Fruit fly (Drosophila melanogaster) whole organism, embryonic: ENCODE data around the gene Clbn.

Experiments
- Aef1 ChIP-seq: fragments of 200-800 bp; sonication (Bioruptor generic); IDR thresholded peaks from 3 replicates; pipeline ENCODE4 v1.3.6; 2022; ENCODE audit warnings: missing biosample characterization, missing genetic modification characterization
- Awh ChIP-seq: fragments of 200-800 bp; sonication (Bioruptor generic); IDR thresholded peaks from 2 replicates; pipeline ENCODE4, ENCODE4 v1.3.6; 2022; ENCODE audit warnings: missing biosample characterization, missing genetic modification characterization
- CG10321 ChIP-seq: fragments of 200-800 bp; sonication (Bioruptor generic); IDR thresholded peaks from 2 replicates; pipeline ENCODE4 v1.3.6; 2022; ENCODE audit warnings: missing biosample characterization, missing genetic modification characterization
- CG11695 ChIP-seq: fragments of 200-800 bp; sonication (Bioruptor generic); IDR thresholded peaks from 3 replicates; pipeline ENCODE4 v1.3.6; 2022; ENCODE audit warnings: missing biosample characterization, missing genetic modification characterization
- CG1832 ChIP-seq: fragments of 200-800 bp; sonication (Bioruptor generic); optimal IDR thresholded peaks from 2 replicates; lab custom pipeline; 2017; ENCODE audit warnings: missing biosample characterization, mild to moderate bottlenecking, missing genetic modification characterization, inconsistent platforms
- CG2199 ChIP-seq: fragments of 200-800 bp; sonication (Bioruptor generic); IDR thresholded peaks from 3 replicates; pipeline ENCODE4 v1.3.6; 2022; ENCODE audit warnings: missing biosample characterization, missing genetic modification characterization
- CG34224 ChIP-seq: fragments of 200-800 bp; sonication (Bioruptor generic); IDR thresholded peaks from 3 replicates; pipeline ENCODE4 v1.3.6; 2022; ENCODE audit warnings: missing biosample characterization, missing genetic modification characterization; ENCODE audit not compliant: partially characterized antibody
- CoRest ChIP-seq: fragments of 200-800 bp; sonication (Bioruptor generic); optimal IDR thresholded peaks from 3 replicates; lab custom pipeline; 2018; ENCODE audit warnings: missing biosample characterization, mild to moderate bottlenecking, missing genetic modification characterization, moderate library complexity
- D ChIP-seq, 2 experiments: fragments of 200-800 bp in 1 of 2; fragments of >200 bp in 1 of 2; sonication (Bioruptor generic) in 1 of 2; optimal IDR thresholded peaks; 2 replicates in 1 of 2; 3 replicates in 1 of 2; lab custom pipeline; 2017; ENCODE audit warnings: mild to moderate bottlenecking in 1 of 2, missing biosample characterization in 1 of 2, missing genetic modification characterization in 1 of 2, missing genetic modification reagents in 1 of 2
- Dp ChIP-seq: fragments of 200-800 bp; sonication (Bioruptor generic); optimal IDR thresholded peaks from 2 replicates; lab custom pipeline; 2018; ENCODE audit warnings: missing biosample characterization, mild to moderate bottlenecking, missing genetic modification characterization, moderate library complexity
- Jarid2 ChIP-seq: fragments of 200-800 bp; sonication (Bioruptor generic); optimal IDR thresholded peaks from 3 replicates; lab custom pipeline; 2017; ENCODE audit warnings: mild to moderate bottlenecking, missing biosample characterization, missing genetic modification reagents, missing genetic modification characterization
- Med ChIP-seq: fragments of 200-800 bp; sonication (Bioruptor generic); peaks from one replicate; lab custom pipeline; 2016; ENCODE audit warnings: missing biosample characterization, missing genetic modification characterization, mild to moderate bottlenecking, inconsistent platforms, moderate library complexity
- NFAT ChIP-seq: fragments of 200-800 bp; sonication (Bioruptor generic); IDR thresholded peaks from 2 replicates; pipeline ENCODE4 v1.3.6; 2022; ENCODE audit warnings: missing biosample characterization, missing genetic modification characterization
- Nf-YA ChIP-seq: fragments of 200-800 bp; sonication (Bioruptor generic); IDR thresholded peaks from 2 replicates; pipeline ENCODE4 v1.3.6; 2022; ENCODE audit warnings: missing biosample characterization, missing genetic modification characterization
- Nf-YB ChIP-seq: fragments of 200-800 bp; sonication (Bioruptor generic); optimal IDR thresholded peaks from 3 replicates; lab custom pipeline; 2019; ENCODE audit warnings: missing biosample characterization, mild to moderate bottlenecking, missing genetic modification characterization, moderate library complexity
- Nf-YC ChIP-seq: fragments of 200-800 bp; optimal IDR thresholded peaks from 3 replicates; lab custom pipeline; 2019; ENCODE audit warnings: missing biosample characterization, mild to moderate bottlenecking, missing genetic modification characterization, moderate library complexity
- Ssrp ChIP-seq: fragments of 200-800 bp; sonication (Bioruptor generic); optimal IDR thresholded peaks from 2 replicates; lab custom pipeline; 2018; ENCODE audit warnings: missing biosample characterization, mild to moderate bottlenecking, missing genetic modification characterization, moderate library complexity
- Trl ChIP-seq, 3 experiments: fragments of >200 bp in 2 of 3; fragments of 200-800 bp in 1 of 3; sonication (Bioruptor generic) in 1 of 3; optimal IDR thresholded peaks; 2 replicates in 1 of 3; 3 replicates in 2 of 3; lab custom pipeline; 2016 to 2017; ENCODE audit warnings: missing biosample characterization in 1 of 3, missing genetic modification characterization in 1 of 3
- Usf ChIP-seq: fragments of 200-800 bp; sonication (Bioruptor generic); optimal IDR thresholded peaks from 2 replicates; lab custom pipeline; 2017; ENCODE audit warnings: missing genotype, missing biosample characterization, missing genetic modification characterization
- ato ChIP-seq: fragments of 200-800 bp; sonication (Bioruptor generic); IDR thresholded peaks from 2 replicates; pipeline ENCODE4 v1.3.6; 2022; ENCODE audit warnings: missing biosample characterization, missing genetic modification characterization; ENCODE audit not compliant: partially characterized antibody
- bbx ChIP-seq: fragments of 200-800 bp; sonication (Bioruptor generic); IDR thresholded peaks from 2 replicates; pipeline ENCODE4 v1.3.6; 2022; ENCODE audit warnings: missing biosample characterization, missing genetic modification characterization; ENCODE audit not compliant: partially characterized antibody
- cg ChIP-seq: fragments of 200-800 bp; sonication (Bioruptor generic); optimal IDR thresholded peaks from 3 replicates; lab custom pipeline; 2019; ENCODE audit warnings: missing biosample characterization, mild to moderate bottlenecking, missing genetic modification characterization, moderate library complexity
- crol ChIP-seq: fragments of 200-800 bp; sonication (Bioruptor generic); IDR thresholded peaks from 2 replicates; pipeline ENCODE4 v1.3.6; 2022; ENCODE audit warnings: missing biosample characterization, missing genetic modification characterization
- crp ChIP-seq, 2 experiments: fragments of 200-800 bp; sonication (Bioruptor generic); optimal IDR thresholded peaks; 2 replicates in 1 of 2; 3 replicates in 1 of 2; lab custom pipeline; 2017; ENCODE audit warnings: missing biosample characterization in 2 of 2, missing genetic modification characterization in 2 of 2, mild to moderate bottlenecking in 1 of 2, moderate library complexity in 1 of 2
- fd96Cb ChIP-seq: fragments of 200-800 bp; sonication (Bioruptor generic); optimal IDR thresholded peaks from 2 replicates; lab custom pipeline; 2018; ENCODE audit warnings: missing biosample characterization, mild to moderate bottlenecking, missing genetic modification characterization, moderate library complexity
- ftz-f1 ChIP-seq: fragments of 200-800 bp; sonication (Bioruptor generic); optimal IDR thresholded peaks from 2 replicates; lab custom pipeline; 2016; ENCODE audit warnings: missing biosample characterization, missing genetic modification characterization
- hkb ChIP-seq, 2 experiments: fragments of 200-800 bp in 1 of 2; fragments of >200 bp in 1 of 2; sonication (Bioruptor generic) in 1 of 2; IDR thresholded peaks in 1 of 2; optimal IDR thresholded peaks in 1 of 2; 2 replicates each; pipeline versions ENCODE4 v1.3.6 to Lab custom; 2017 to 2022; ENCODE audit warnings: missing biosample characterization in 1 of 2, missing genetic modification characterization in 1 of 2
- jing ChIP-seq: fragments of 200-800 bp; sonication (Bioruptor generic); optimal IDR thresholded peaks from 2 replicates; lab custom pipeline; 2018; ENCODE audit warnings: missing biosample characterization, mild to moderate bottlenecking, missing genetic modification characterization
- luna ChIP-seq: fragments of 200-800 bp; sonication (Bioruptor generic); optimal IDR thresholded peaks from 2 replicates; lab custom pipeline; 2016; ENCODE audit warnings: missing biosample characterization, missing genetic modification characterization
- row ChIP-seq: fragments of 200-800 bp; sonication (Bioruptor generic); IDR thresholded peaks from 3 replicates; pipeline ENCODE4 v1.3.6; 2022; ENCODE audit warnings: missing biosample characterization, missing genetic modification characterization
- sens ChIP-seq: fragments of 200-800 bp; sonication (Bioruptor generic); peaks from one replicate; lab custom pipeline; 2016; ENCODE audit warnings: missing biosample characterization, missing genetic modification characterization
- seq ChIP-seq: fragments of 200-800 bp; sonication (Bioruptor generic); IDR thresholded peaks from 2 replicates; pipeline ENCODE4 v1.3.6; 2022; ENCODE audit warnings: missing biosample characterization, missing genetic modification characterization
- sna ChIP-seq: fragments of 200-800 bp; sonication (Bioruptor generic); IDR thresholded peaks from 2 replicates; pipeline ENCODE4 v1.3.6; 2022; ENCODE audit warnings: missing biosample characterization, missing genetic modification characterization; ENCODE audit not compliant: partially characterized antibody
- stc ChIP-seq: fragments of 200-800 bp; sonication (Bioruptor generic); IDR thresholded peaks from 2 replicates; pipeline ENCODE4 v1.3.6; 2022; ENCODE audit warnings: missing biosample characterization, missing genetic modification characterization
- twi ChIP-seq: fragments of 200-800 bp; optimal IDR thresholded peaks from 2 replicates; lab custom pipeline; 2019; ENCODE audit warnings: missing biosample characterization, mild to moderate bottlenecking, missing genetic modification characterization, moderate library complexity
- vnd ChIP-seq: fragments of 200-800 bp; sonication (Bioruptor generic); IDR thresholded peaks from 3 replicates; pipeline ENCODE4 v1.3.6; 2022; ENCODE audit warnings: missing biosample characterization, missing genetic modification characterization; ENCODE audit not compliant: partially characterized antibody
- wek ChIP-seq: fragments of 200-800 bp; sonication (Bioruptor generic); optimal IDR thresholded peaks from 3 replicates; lab custom pipeline; 2018; ENCODE audit warnings: missing biosample characterization, mild to moderate bottlenecking, missing genetic modification characterization, moderate library complexity
- zf30C ChIP-seq: fragments of 200-800 bp; sonication (Bioruptor generic); optimal IDR thresholded peaks from 3 replicates; lab custom pipeline; 2018; ENCODE audit warnings: missing biosample characterization, mild to moderate bottlenecking, missing genetic modification characterization

Gene Clbn

DNA sequence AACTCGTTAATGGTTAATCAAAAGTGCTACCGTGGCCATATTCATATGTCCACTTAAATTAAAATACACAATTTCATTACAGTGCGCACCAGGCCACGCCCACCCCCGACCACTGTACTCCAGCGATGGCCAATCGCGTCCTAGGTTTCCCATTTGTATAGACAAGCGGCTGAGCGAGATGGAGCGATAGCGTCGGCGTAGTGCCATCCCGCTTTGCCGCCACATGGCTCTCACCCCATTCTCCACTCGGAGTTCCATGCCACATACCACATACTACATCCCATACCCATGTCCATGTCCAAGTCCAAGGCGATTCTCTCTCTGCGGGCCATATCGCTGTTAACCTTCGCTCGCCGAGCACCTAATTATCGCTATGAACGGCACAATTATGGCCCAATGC is 46.9 kb upstream of the Clbn start:
- TF ChIP-seq CG10321 (GFP tag; lab: Robert Waterston, UW) (peak; percentile 98), Nf-YA (peak; percentile 99), Nf-YC (tag; lab: Kevin White, UChicago) (peak; percentile 100), seq (GFP tag; lab: Robert Waterston, UW) (peak; percentile 44; the same call in 1 of the 2 replicates), stc (GFP tag; lab: Robert Waterston, UW) (peak; percentile 37; the same call in 1 of the 2 replicates), sna (GFP tag; lab: Robert Waterston, UW) (no peak), CG34224 (GFP tag; lab: Robert Waterston, UW) (peak; percentile 41; the same call in 1 of the 3 replicates), wek (GFP tag; lab: Kevin White, UChicago) (peak; percentile 22), Jarid2 (GFP tag; lab: Kevin White, UChicago) (peak; percentile 92), Awh (GFP tag; lab: Robert Waterston, UW) (0 out of 2 replicates have a peak, but pooled peaks have one; percentile 8), zf30C (GFP tag; lab: Kevin White, UChicago) (peak; percentile 41), bbx (GFP tag; lab: Robert Waterston, UW) (peak; percentile 41; the same call in 1 of the 2 replicates), Med (GFP tag; lab: Kevin White, UChicago) (peak; percentile 80), ftz-f1 (GFP tag; lab: Kevin White, UChicago) (peak; percentile 39), CG2199 (GFP tag; lab: Robert Waterston, UW) (peak; percentile 75; the same call in 1 of the 3 replicates), hkb (optimal IDR thresholded peaks at IDR 0.05; lab: Kevin White, UChicago) (no peak), hkb (GFP tag; IDR thresholded peaks at IDR 0.05; lab: Robert Waterston, UW) (peak; percentile 24; the same call in 1 of the 2 replicates), jing (GFP tag; lab: Kevin White, UChicago) (peak; percentile 85), sens (GFP tag; lab: Kevin White, UChicago) (peak; percentile 37), NFAT (GFP tag; lab: Robert Waterston, UW) (no peak), twi (tag; lab: Kevin White, UChicago) (peak; percentile 47), luna (GFP tag; lab: Kevin White, UChicago) (no peak), CG11695 (GFP tag; lab: Robert Waterston, UW) (0 out of 3 replicates have a peak, but pooled peaks have one; percentile 11), cg (GFP tag; lab: Kevin White, UChicago) (peak; percentile 40), Ssrp (no peak), ato (GFP tag; lab: Robert Waterston, UW) (0 out of 2 replicates have a peak, but pooled peaks have one; percentile 25), fd96Cb (tag; lab: Kevin White, UChicago) (no peak), CoRest (tag; lab: Kevin White, UChicago) (peak; percentile 43), D (optimal IDR thresholded peaks at IDR 0.05; lab: Kevin White, UChicago) (no peak), D (GFP tag; optimal IDR thresholded peaks at IDR 0.05; lab: Kevin White, UChicago) (no peak), Nf-YB (GFP tag; lab: Kevin White, UChicago) (peak; percentile 100), row (GFP tag; lab: Robert Waterston, UW) (peak; percentile 20; the same call in 1 of the 3 replicates), crp (GFP tag; optimal IDR thresholded peaks at IDR 0.05; lab: Kevin White, UChicago) (no peak), CG1832 (GFP tag; lab: Kevin White, UChicago) (peak; percentile 94)

DNA sequence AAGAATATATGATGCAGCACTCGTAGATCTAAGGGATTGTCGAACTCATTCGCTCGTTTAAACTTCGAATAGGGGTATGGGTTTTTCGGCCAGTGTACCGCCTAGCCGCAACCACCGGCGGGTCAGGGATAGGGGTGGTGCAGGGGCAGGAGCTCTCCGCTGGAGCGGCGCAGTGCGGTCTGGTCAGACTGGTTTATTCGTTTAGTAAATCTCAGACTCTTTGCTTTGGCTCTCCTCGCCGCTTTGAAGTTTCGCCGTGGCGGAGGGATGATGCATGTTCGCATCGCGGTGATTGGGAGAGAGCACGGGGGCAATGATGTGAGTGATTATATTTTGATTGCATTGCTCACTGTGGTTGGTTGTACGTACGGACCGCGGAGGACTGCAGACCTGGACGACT is 45.0 kb upstream of the Clbn start, which contains the start of gene fd96Ca:
Gene fd96Ca (plus strand): TSS at position 337 of the 400 bp plus-strand sequence.
- TF ChIP-seq Nf-YB (GFP tag; lab: Kevin White, UChicago) (peak; percentile 95), Nf-YC (tag; lab: Kevin White, UChicago) (peak; percentile 92), Aef1 (GFP tag; lab: Robert Waterston, UW) (no peak), zf30C (GFP tag; lab: Kevin White, UChicago) (peak; percentile 83), crol (GFP tag; lab: Robert Waterston, UW) (peak; percentile 84; the same call in 1 of the 2 replicates), Trl (optimal IDR thresholded peaks at IDR 0.05; lab: Kevin White, UChicago) (peak in 1 of 2 experiments; percentile 22), Trl (GFP tag; optimal IDR thresholded peaks at IDR 0.05; lab: Kevin White, UChicago) (no peak), vnd (GFP tag; lab: Robert Waterston, UW) (no peak), Dp (GFP tag; lab: Kevin White, UChicago) (no peak), Usf (GFP tag; lab: Kevin White, UChicago) (no peak)
